Fruit fly (Drosophila melanogaster) whole organism, prepupa: ENCODE data around the gene CG13243.

ENCODE experiments used
- Blimp-1 ChIP-seq: fragments of 200-800 bp; sonication (Bioruptor generic); optimal IDR thresholded peaks from 3 replicates; lab custom pipeline; 2017; ENCODE audit warnings: missing biosample characterization, missing genetic modification characterization, mild to moderate bottlenecking, moderate library complexity, missing genetic modification reagents
- CG10631 ChIP-seq: fragments of 200-800 bp; sonication (Bioruptor generic); optimal IDR thresholded peaks from 2 replicates; lab custom pipeline; 2016; ENCODE audit warnings: missing biosample characterization, missing genetic modification characterization
- CG10669 ChIP-seq: fragments of 200-800 bp; sonication (Bioruptor generic); optimal IDR thresholded peaks from 3 replicates; lab custom pipeline; 2018; ENCODE audit warnings: missing biosample characterization, mild to moderate bottlenecking, missing genetic modification characterization, moderate library complexity
- CG11762 ChIP-seq: fragments of 200-800 bp; sonication (Bioruptor generic); optimal IDR thresholded peaks from 3 replicates; lab custom pipeline; 2016; ENCODE audit warnings: missing biosample characterization, missing genetic modification characterization; ENCODE audit not compliant: insufficient read depth
- CG11902 ChIP-seq: fragments of 200-800 bp; sonication (Bioruptor generic); optimal IDR thresholded peaks from 3 replicates; lab custom pipeline; 2016; ENCODE audit warnings: missing biosample characterization, missing genetic modification characterization
- CG1621 ChIP-seq: fragments of 200-800 bp; sonication (Bioruptor generic); optimal IDR thresholded peaks from 3 replicates; lab custom pipeline; 2018; ENCODE audit warnings: missing biosample characterization, mild to moderate bottlenecking, missing genetic modification characterization
- CG16779 ChIP-seq: fragments of 200-800 bp; sonication (Bioruptor generic); optimal IDR thresholded peaks from 3 replicates; lab custom pipeline; 2017; ENCODE audit warnings: missing biosample characterization, mild to moderate bottlenecking, missing genetic modification characterization
- CG3032 ChIP-seq: fragments of 200-800 bp; optimal IDR thresholded peaks from 2 replicates; lab custom pipeline; 2019; ENCODE audit warnings: missing biosample characterization, mild to moderate bottlenecking, missing genetic modification characterization, moderate library complexity
- CG31627 ChIP-seq: fragments of 200-800 bp; sonication (Bioruptor generic); optimal IDR thresholded peaks from 3 replicates; lab custom pipeline; 2016; ENCODE audit warnings: missing biosample characterization, missing genetic modification characterization
- CG32006 ChIP-seq: fragments of 200-800 bp; sonication (Bioruptor generic); optimal IDR thresholded peaks from 3 replicates; lab custom pipeline; 2017; ENCODE audit warnings: missing biosample characterization, mild to moderate bottlenecking, missing genetic modification characterization
- CG34406 ChIP-seq: fragments of 200-800 bp; sonication (Bioruptor generic); optimal IDR thresholded peaks from 3 replicates; lab custom pipeline; 2016; ENCODE audit warnings: missing biosample characterization, missing genetic modification characterization
- CG3919 ChIP-seq: fragments of 200-800 bp; sonication (Bioruptor generic); optimal IDR thresholded peaks from 3 replicates; lab custom pipeline; 2016; ENCODE audit warnings: missing biosample characterization, missing genetic modification characterization
- CG4318 ChIP-seq: fragments of 200-800 bp; sonication (Bioruptor generic); optimal IDR thresholded peaks from 3 replicates; lab custom pipeline; 2017; ENCODE audit warnings: missing biosample characterization, mild to moderate bottlenecking, missing genetic modification characterization
- CG6163 ChIP-seq: fragments of 200-800 bp; sonication (Bioruptor generic); IDR thresholded peaks from 3 replicates; pipeline ENCODE4 v1.3.6; 2022; ENCODE audit warnings: missing biosample characterization, missing genetic modification characterization
- CG6276 ChIP-seq: fragments of 200-800 bp; sonication (Bioruptor generic); optimal IDR thresholded peaks from 2 replicates; lab custom pipeline; 2017; ENCODE audit warnings: missing biosample characterization, mild to moderate bottlenecking, missing genetic modification characterization
- CG6808 ChIP-seq: fragments of 200-800 bp; sonication (Bioruptor generic); optimal IDR thresholded peaks from 3 replicates; lab custom pipeline; 2017; ENCODE audit warnings: missing biosample characterization, missing genetic modification characterization, mild to moderate bottlenecking, moderate library complexity, missing genetic modification reagents
- CG6854 ChIP-seq: fragments of 200-800 bp; sonication (Bioruptor generic); optimal IDR thresholded peaks from 2 replicates; lab custom pipeline; 2017; ENCODE audit warnings: missing biosample characterization, mild to moderate bottlenecking, missing genetic modification characterization
- CG7368 ChIP-seq: fragments of 200-800 bp; sonication (Bioruptor generic); optimal IDR thresholded peaks from 3 replicates; lab custom pipeline; 2016; ENCODE audit warnings: missing biosample characterization, missing genetic modification characterization
- CG8119 ChIP-seq: fragments of 200-800 bp; sonication (Bioruptor generic); IDR thresholded peaks from 3 replicates; pipeline ENCODE4 v1.3.6; 2022; ENCODE audit warnings: missing biosample characterization, missing genetic modification characterization
- CG8319 ChIP-seq: fragments of 200-800 bp; sonication (Bioruptor generic); optimal IDR thresholded peaks from 3 replicates; lab custom pipeline; 2016; ENCODE audit warnings: missing biosample characterization, missing genetic modification characterization
- CG8632 ChIP-seq: fragments of 200-800 bp; sonication (Bioruptor generic); optimal IDR thresholded peaks from 3 replicates; lab custom pipeline; 2016; ENCODE audit warnings: missing biosample characterization, missing genetic modification characterization
- CG9139 ChIP-seq: fragments of 200-800 bp; sonication (Bioruptor generic); optimal IDR thresholded peaks from 3 replicates; lab custom pipeline; 2017; ENCODE audit warnings: missing biosample characterization, mild to moderate bottlenecking, missing genetic modification characterization
- Eip75B ChIP-seq: fragments of 200-800 bp; sonication (Bioruptor generic); optimal IDR thresholded peaks from 3 replicates; lab custom pipeline; 2016; ENCODE audit warnings: missing biosample characterization, missing genetic modification characterization
- Eip78C ChIP-seq: fragments of 200-800 bp; sonication (Bioruptor generic); peaks from one replicate; lab custom pipeline; 2016; ENCODE audit warnings: missing biosample characterization, missing genetic modification characterization
- Eip93F ChIP-seq: fragments of 200-800 bp; sonication (Bioruptor generic); optimal IDR thresholded peaks from 2 replicates; lab custom pipeline; 2016; ENCODE audit warnings: missing biosample characterization, mild to moderate bottlenecking, missing genetic modification characterization
- Ets21C ChIP-seq: fragments of 200-800 bp; sonication (Bioruptor generic); optimal IDR thresholded peaks from 3 replicates; lab custom pipeline; 2016; ENCODE audit warnings: missing biosample characterization, missing genetic modification characterization
- Ets96B ChIP-seq: fragments of 200-800 bp; optimal IDR thresholded peaks from 2 replicates; lab custom pipeline; 2019; ENCODE audit warnings: missing biosample characterization, mild to moderate bottlenecking, missing genetic modification characterization, moderate library complexity
- Gug ChIP-seq: fragments of 200-800 bp; sonication (Bioruptor generic); IDR thresholded peaks from 2 replicates; pipeline ENCODE4 v1.3.6; 2022; ENCODE audit warnings: missing biosample characterization, missing genetic modification characterization
- Hr38 ChIP-seq: sonication (Bioruptor generic); optimal IDR thresholded peaks from 2 replicates; lab custom pipeline; 2016; ENCODE audit warnings: missing biosample characterization, missing genetic modification characterization
- Lpt ChIP-seq: fragments of 200-800 bp; sonication (Bioruptor generic); optimal IDR thresholded peaks from 3 replicates; lab custom pipeline; 2016; ENCODE audit warnings: missing biosample characterization, missing genetic modification characterization
- Met ChIP-seq: fragments of 200-800 bp; sonication (Bioruptor generic); optimal IDR thresholded peaks from 3 replicates; lab custom pipeline; 2016; ENCODE audit warnings: missing biosample characterization, missing genetic modification characterization
- achi ChIP-seq: fragments of 200-800 bp; sonication (Bioruptor generic); optimal IDR thresholded peaks from 3 replicates; lab custom pipeline; 2016; ENCODE audit warnings: missing biosample characterization, missing genetic modification characterization
- acj6 ChIP-seq: fragments of 200-800 bp; sonication (Bioruptor generic); optimal IDR thresholded peaks from 3 replicates; lab custom pipeline; 2016; ENCODE audit warnings: missing biosample characterization, missing genetic modification characterization
- dac ChIP-seq: fragments of 200-800 bp; sonication (Bioruptor generic); optimal IDR thresholded peaks from 2 replicates; lab custom pipeline; 2017; ENCODE audit warnings: missing biosample characterization, mild to moderate bottlenecking, missing genetic modification characterization
- dsx ChIP-seq: fragments of 200-800 bp; optimal IDR thresholded peaks from 3 replicates; lab custom pipeline; 2019; ENCODE audit warnings: missing biosample characterization, mild to moderate bottlenecking, missing genetic modification characterization, moderate library complexity; ENCODE audit not compliant: poor library complexity, severe bottlenecking
- esn ChIP-seq: fragments of 200-800 bp; sonication (Bioruptor generic); optimal IDR thresholded peaks from 2 replicates; lab custom pipeline; 2016; ENCODE audit warnings: missing biosample characterization, mild to moderate bottlenecking, missing genetic modification characterization, moderate library complexity
- fd85E ChIP-seq: fragments of 200-800 bp; sonication (Bioruptor generic); optimal IDR thresholded peaks from 3 replicates; lab custom pipeline; 2016; ENCODE audit warnings: missing biosample characterization, missing genetic modification characterization
- lz ChIP-seq: fragments of 200-800 bp; sonication (Bioruptor generic); optimal IDR thresholded peaks from 3 replicates; lab custom pipeline; 2016; ENCODE audit warnings: missing biosample characterization, missing genetic modification characterization
- pdm3 ChIP-seq: fragments of 200-800 bp; sonication (Bioruptor generic); optimal IDR thresholded peaks from 3 replicates; lab custom pipeline; 2016; ENCODE audit warnings: missing biosample characterization, missing genetic modification characterization
- salr ChIP-seq, 2 experiments: fragments of 200-800 bp; sonication (Bioruptor generic); optimal IDR thresholded peaks; 3 replicates each; lab custom pipeline; 2016 to 2018; ENCODE audit warnings: missing biosample characterization in 2 of 2, missing genetic modification characterization in 2 of 2, mild to moderate bottlenecking in 1 of 2
- svp ChIP-seq: fragments of 200-800 bp; sonication (Bioruptor generic); peaks from one replicate; lab custom pipeline; 2016; ENCODE audit warnings: missing biosample characterization, missing genetic modification characterization
- topi ChIP-seq: fragments of 200-800 bp; sonication (Bioruptor generic); optimal IDR thresholded peaks from 3 replicates; lab custom pipeline; 2016; ENCODE audit warnings: missing biosample characterization, missing genetic modification characterization
- vri ChIP-seq: fragments of 200-800 bp; sonication (Bioruptor generic); optimal IDR thresholded peaks from 3 replicates; lab custom pipeline; 2016; ENCODE audit warnings: missing biosample characterization, mild to moderate bottlenecking, missing genetic modification characterization

CG13243 gene

dm6 chr2L:15853826-15854225 is 1.4 kb downstream of the CG13243 start, which contains the start of gene Tektin-A:
TSS of gene Tektin-A (plus strand) at chr2L:15854126.
- TF ChIP-seq Ets96B (no peak), CG34406 (no peak), achi (GFP tag; lab: Kevin White, UChicago) (no peak), CG9139 (no peak), CG8632 (no peak), svp (GFP tag; lab: Kevin White, UChicago) (no peak), CG8119 (GFP tag; lab: Robert Waterston, UW) (no peak), Eip75B (GFP tag; lab: Kevin White, UChicago) (no peak), CG6276 (GFP tag; lab: Kevin White, UChicago) (no peak), CG7368 (GFP tag; lab: Kevin White, UChicago) (no peak), CG6163 (GFP tag; lab: Robert Waterston, UW) (no peak), acj6 (GFP tag; lab: Kevin White, UChicago) (no peak), Lpt (GFP tag; lab: Kevin White, UChicago) (no peak), CG10631 (no peak), Gug (GFP tag; lab: Robert Waterston, UW) (no peak), topi (no peak)

- TF ChIP-seq Blimp-1 (GFP tag; lab: Kevin White, UChicago): no peak
- no peak for TF ChIP-seq CG3032
- TF ChIP-seq lz (GFP tag; lab: Kevin White, UChicago): no peak
- no peak for TF ChIP-seq CG6854 (GFP tag; lab: Kevin White, UChicago)
- no peak for TF ChIP-seq salr (GFP tag; optimal IDR thresholded peaks at IDR 0.05; lab: Kevin White, UChicago)
- TF ChIP-seq CG3919 (GFP tag; lab: Kevin White, UChicago): no peak
- no peak for TF ChIP-seq CG16779 (tag; lab: Kevin White, UChicago)
- no peak for TF ChIP-seq vri
- TF ChIP-seq, all 60 proteins: peak for 0
These were observed 13.0 kb downstream of the CG13243 start, which contains the start of gene CG42792 for dm6 chr2L:15865361-15865760. TSS of gene CG42792 (minus strand) at chr2L:15865461.

dm6 chr2L:15880056-15880455 is 27.7 kb downstream of the CG13243 start, which contains the start of gene CG7653:
TSS of gene CG7653 (minus strand) at chr2L:15880156.
- TF ChIP-seq CG8319 (GFP tag; lab: Kevin White, UChicago) (no peak), CG4318 (no peak), esn (GFP tag; lab: Kevin White, UChicago) (no peak), salr (GFP tag; optimal IDR thresholded peaks at IDR 0.05; lab: Kevin White, UChicago) (no peak), CG7368 (GFP tag; lab: Kevin White, UChicago) (no peak), CG6163 (GFP tag; lab: Robert Waterston, UW) (no peak), CG11902 (GFP tag; lab: Kevin White, UChicago) (no peak), CG6276 (GFP tag; lab: Kevin White, UChicago) (no peak), dac (GFP tag; lab: Kevin White, UChicago) (no peak), Ets96B (no peak), Lpt (GFP tag; lab: Kevin White, UChicago) (no peak), CG10669 (GFP tag; lab: Kevin White, UChicago) (no peak), CG3919 (GFP tag; lab: Kevin White, UChicago) (no peak), Eip78C (no peak), topi (no peak), CG10631 (no peak), Eip93F (GFP tag; lab: Kevin White, UChicago) (no peak)

dm6 chr2L:15883090-15883489 is 30.7 kb downstream of the CG13243 start, which contains the start of gene CG44475:
TSS of gene CG44475 (minus strand) at chr2L:15883190.
- TF ChIP-seq Hr38 (no peak), CG6808 (GFP tag; lab: Kevin White, UChicago) (no peak)
- TF ChIP-seq, all 60 proteins: peak for 0

- peak; percentile 60; the same call in 1 of the 3 replicates for TF ChIP-seq CG6163 (GFP tag; lab: Robert Waterston, UW)
- no peak for TF ChIP-seq vri
- TF ChIP-seq CG1621 (tag; lab: Kevin White, UChicago): peak; percentile 29
- TF ChIP-seq fd85E (GFP tag; lab: Kevin White, UChicago): no peak
- TF ChIP-seq CG11762 (GFP tag; lab: Kevin White, UChicago): no peak
- TF ChIP-seq dac (GFP tag; lab: Kevin White, UChicago): no peak
- no peak for TF ChIP-seq salr (GFP tag; optimal IDR thresholded peaks at IDR 0.05; lab: Kevin White, UChicago)
- no peak for TF ChIP-seq CG3919 (GFP tag; lab: Kevin White, UChicago)
- peak; percentile 38 for TF ChIP-seq topi
- TF ChIP-seq CG8319 (GFP tag; lab: Kevin White, UChicago): peak; percentile 30
- peak; percentile 16 for TF ChIP-seq Ets21C (GFP tag; lab: Kevin White, UChicago)
- peak; percentile 40 for TF ChIP-seq CG32006 (GFP tag; lab: Kevin White, UChicago)
- peak; percentile 9 for TF ChIP-seq CG8632
- TF ChIP-seq Met (GFP tag; lab: Kevin White, UChicago): peak; percentile 39
- no peak for TF ChIP-seq dsx
- peak; percentile 30 for TF ChIP-seq CG31627 (GFP tag; lab: Kevin White, UChicago)
- peak; percentile 57 for TF ChIP-seq pdm3 (GFP tag; lab: Kevin White, UChicago)
- no peak for TF ChIP-seq CG6854 (GFP tag; lab: Kevin White, UChicago)
- no peak for TF ChIP-seq Eip78C
These were observed 33.8 kb downstream of the CG13243 start for dm6 chr2L:15886187-15886586.
